Worm (Caenorhabditis elegans): ENCODE measurements around the gene F14D2.5.

- TF ChIP-seq flt-1 (GFP tag; IDR thresholded peaks at IDR 0.05) (no peak), T22C8.4 (GFP tag; IDR thresholded peaks at IDR 0.05) (no peak), klf-2 (GFP tag; conservative IDR thresholded peaks at IDR 0.05) (no peak), ztf-23 (GFP tag; IDR thresholded peaks at IDR 0.05) (no peak)
These were observed 467 bp downstream of the F14D2.5 start for ce11 chrII:3340818-3341217.
